Fruit fly (Drosophila melanogaster) whole organism, embryonic: ENCODE data around the gene CG18301.
A peak's percentile ranks its signal among the peaks of the same experiment; 100 is the strongest.

Experiments
- Aef1 ChIP-seq: fragments of 200-800 bp; sonication (Bioruptor generic); IDR thresholded peaks from 3 replicates; pipeline ENCODE4 v1.3.6; 2022; ENCODE audit warnings: missing biosample characterization, missing genetic modification characterization
- Asciz ChIP-seq: fragments of 200-800 bp; sonication (Bioruptor generic); optimal IDR thresholded peaks from 2 replicates; lab custom pipeline; 2017; ENCODE audit warnings: missing biosample characterization, mild to moderate bottlenecking, missing genetic modification characterization, missing genetic modification reagents
- CG10431 ChIP-seq: fragments of 200-800 bp; sonication (Bioruptor generic); optimal IDR thresholded peaks from 3 replicates; lab custom pipeline; 2018; ENCODE audit warnings: missing biosample characterization, mild to moderate bottlenecking, missing genetic modification characterization
- CG10543 ChIP-seq: fragments of 200-800 bp; sonication (Bioruptor generic); optimal IDR thresholded peaks from 3 replicates; lab custom pipeline; 2017; ENCODE audit warnings: missing biosample characterization, mild to moderate bottlenecking, missing genetic modification characterization, moderate library complexity
- CG12071 ChIP-seq: fragments of 200-800 bp; sonication (Bioruptor generic); optimal IDR thresholded peaks from 3 replicates; lab custom pipeline; 2018; ENCODE audit warnings: missing biosample characterization, mild to moderate bottlenecking, missing genetic modification characterization
- CG12236 ChIP-seq: fragments of 200-800 bp; sonication (Bioruptor generic); optimal IDR thresholded peaks from 2 replicates; lab custom pipeline; 2016; ENCODE audit warnings: missing biosample characterization, missing genetic modification characterization
- CG14860 ChIP-seq: fragments of 200-800 bp; sonication (Bioruptor generic); IDR thresholded peaks from 3 replicates; pipeline ENCODE4 v1.3.6; 2022; ENCODE audit warnings: missing biosample characterization, missing genetic modification characterization; ENCODE audit not compliant: partially characterized antibody
- CG1529 ChIP-seq: fragments of 200-800 bp; sonication (Bioruptor generic); optimal IDR thresholded peaks from 3 replicates; lab custom pipeline; 2018; ENCODE audit warnings: missing biosample characterization, missing genetic modification characterization
- CG16815 ChIP-seq: fragments of 200-800 bp; sonication (Bioruptor generic); optimal IDR thresholded peaks from 3 replicates; lab custom pipeline; 2017; ENCODE audit warnings: missing biosample characterization, mild to moderate bottlenecking, missing genetic modification characterization
- CG17385 ChIP-seq: fragments of 200-800 bp; sonication (Bioruptor generic); optimal IDR thresholded peaks from 3 replicates; lab custom pipeline; 2018; ENCODE audit warnings: missing biosample characterization, mild to moderate bottlenecking, missing genetic modification characterization
- CG2889 ChIP-seq: fragments of 200-800 bp; sonication (Bioruptor generic); IDR thresholded peaks from 3 replicates; pipeline ENCODE4 v1.3.6; 2022; ENCODE audit warnings: missing biosample characterization, missing genetic modification characterization
- CG3065 ChIP-seq: fragments of 200-800 bp; sonication (Bioruptor generic); optimal IDR thresholded peaks from 2 replicates; lab custom pipeline; 2016; ENCODE audit warnings: missing biosample characterization, missing genetic modification characterization
- CG31365 ChIP-seq: fragments of 200-800 bp; sonication (Bioruptor generic); optimal IDR thresholded peaks from 2 replicates; lab custom pipeline; 2018; ENCODE audit warnings: missing biosample characterization, mild to moderate bottlenecking, missing genetic modification characterization
- CG32767 ChIP-seq: fragments of 200-800 bp; sonication (Bioruptor generic); IDR thresholded peaks from 2 replicates; pipeline ENCODE4 v1.3.6; 2022; ENCODE audit warnings: missing biosample characterization, missing genetic modification characterization
- CG34224 ChIP-seq: fragments of 200-800 bp; sonication (Bioruptor generic); IDR thresholded peaks from 3 replicates; pipeline ENCODE4 v1.3.6; 2022; ENCODE audit warnings: missing biosample characterization, missing genetic modification characterization; ENCODE audit not compliant: partially characterized antibody
- CG4282 ChIP-seq: fragments of 200-800 bp; sonication (Bioruptor generic); optimal IDR thresholded peaks from 2 replicates; lab custom pipeline; 2016; ENCODE audit warnings: missing biosample characterization, missing genetic modification characterization
- CG7271 ChIP-seq: fragments of 200-800 bp; sonication (Bioruptor generic); optimal IDR thresholded peaks from 2 replicates; lab custom pipeline; 2018; ENCODE audit warnings: missing biosample characterization, mild to moderate bottlenecking, missing genetic modification characterization, moderate library complexity
- CG7839 ChIP-seq: fragments of 200-800 bp; sonication (Bioruptor generic); optimal IDR thresholded peaks from 3 replicates; lab custom pipeline; 2018; ENCODE audit warnings: missing biosample characterization, mild to moderate bottlenecking, missing genetic modification characterization, moderate library complexity
- CG8944 ChIP-seq: fragments of 200-800 bp; sonication (Bioruptor generic); optimal IDR thresholded peaks from 3 replicates; lab custom pipeline; 2016; ENCODE audit warnings: missing biosample characterization, missing genetic modification characterization
- CG9797 ChIP-seq: fragments of 200-800 bp; sonication (Bioruptor generic); optimal IDR thresholded peaks from 3 replicates; lab custom pipeline; 2018; ENCODE audit warnings: missing biosample characterization, mild to moderate bottlenecking, missing genetic modification characterization
- Dip3 ChIP-seq: fragments of 200-800 bp; sonication (Bioruptor generic); optimal IDR thresholded peaks from 3 replicates; lab custom pipeline; 2016; ENCODE audit warnings: missing biosample characterization, missing genetic modification characterization
- Ets65A ChIP-seq: fragments of 200-800 bp; sonication (Bioruptor generic); peaks from one replicate; lab custom pipeline; 2016; ENCODE audit warnings: missing biosample characterization, missing genetic modification characterization
- HmgZ ChIP-seq: fragments of 200-800 bp; sonication (Bioruptor generic); optimal IDR thresholded peaks from 2 replicates; lab custom pipeline; 2018; ENCODE audit warnings: missing biosample characterization, mild to moderate bottlenecking, missing genetic modification characterization
- Hmx ChIP-seq: fragments of 200-800 bp; sonication (Bioruptor generic); optimal IDR thresholded peaks from 2 replicates; lab custom pipeline; 2016; ENCODE audit warnings: missing biosample characterization, missing genetic modification characterization
- Lhr ChIP-seq: fragments of 200-800 bp; sonication (Bioruptor generic); optimal IDR thresholded peaks from 3 replicates; lab custom pipeline; 2017; ENCODE audit warnings: mild to moderate bottlenecking, missing biosample characterization, missing genetic modification reagents, missing genetic modification characterization
- Meics ChIP-seq: fragments of 200-800 bp; sonication (Bioruptor generic); optimal IDR thresholded peaks from 2 replicates; lab custom pipeline; 2017; ENCODE audit warnings: missing biosample characterization, mild to moderate bottlenecking, missing genetic modification characterization
- PHDP ChIP-seq: fragments of 200-800 bp; sonication (Bioruptor generic); optimal IDR thresholded peaks from 3 replicates; lab custom pipeline; 2018; ENCODE audit warnings: missing biosample characterization, mild to moderate bottlenecking, missing genetic modification characterization, moderate library complexity
- Ravus ChIP-seq: fragments of 200-800 bp; sonication (Bioruptor generic); IDR thresholded peaks from 2 replicates; pipeline ENCODE4 v1.3.6; 2022; ENCODE audit warnings: missing biosample characterization, missing genetic modification characterization
- Side ChIP-seq: fragments of 200-800 bp; sonication (Bioruptor generic); optimal IDR thresholded peaks from 2 replicates; lab custom pipeline; 2016; ENCODE audit warnings: missing biosample characterization, missing genetic modification characterization
- Sox102F ChIP-seq: fragments of 200-800 bp; sonication (Bioruptor generic); optimal IDR thresholded peaks from 2 replicates; lab custom pipeline; 2018; ENCODE audit warnings: missing biosample characterization, mild to moderate bottlenecking, missing genetic modification characterization, moderate library complexity
- amos ChIP-seq: fragments of 200-800 bp; sonication (Bioruptor generic); IDR thresholded peaks from 2 replicates; pipeline ENCODE4 v1.3.6; 2022; ENCODE audit warnings: missing biosample characterization, missing genetic modification characterization; ENCODE audit not compliant: partially characterized antibody
- ash1 ChIP-seq: fragments of 200-800 bp; sonication (Bioruptor generic); optimal IDR thresholded peaks from 2 replicates; lab custom pipeline; 2018; ENCODE audit warnings: missing biosample characterization, mild to moderate bottlenecking, missing genetic modification characterization
- br ChIP-seq: fragments of >200 bp; optimal IDR thresholded peaks from 2 replicates; lab custom pipeline; 2017
- bsh ChIP-seq, 2 experiments: fragments of 200-800 bp; sonication (Bioruptor generic); optimal IDR thresholded peaks; 2 replicates each; lab custom pipeline; 2017 to 2018; ENCODE audit warnings: mild to moderate bottlenecking in 2 of 2, missing biosample characterization in 2 of 2, missing genetic modification characterization in 2 of 2, moderate library complexity in 1 of 2
- ci ChIP-seq: fragments of 200-800 bp; sonication (Bioruptor generic); IDR thresholded peaks from 3 replicates; pipeline ENCODE4 v1.3.6; 2022; ENCODE audit warnings: missing biosample characterization, missing genetic modification characterization
- dpn ChIP-seq, 2 experiments: fragments of 200-800 bp; sonication (Bioruptor generic); optimal IDR thresholded peaks; 3 replicates each; lab custom pipeline; 2016; ENCODE audit warnings: missing biosample characterization in 2 of 2, missing genetic modification characterization in 2 of 2
- fu2 ChIP-seq: fragments of 200-800 bp; sonication (Bioruptor generic); optimal IDR thresholded peaks from 2 replicates; lab custom pipeline; 2016; ENCODE audit warnings: missing biosample characterization, missing genetic modification characterization
- gro ChIP-seq: fragments of 200-800 bp; sonication (Bioruptor generic); optimal IDR thresholded peaks from 2 replicates; lab custom pipeline; 2016; ENCODE audit warnings: missing biosample characterization, missing genetic modification characterization
- insv ChIP-seq, 2 experiments: fragments of 200-800 bp; sonication (Bioruptor generic); optimal IDR thresholded peaks; 3 replicates each; lab custom pipeline; 2016 to 2018; ENCODE audit warnings: missing biosample characterization in 2 of 2, missing genetic modification characterization in 2 of 2
- inv ChIP-seq: fragments of 200-800 bp; sonication (Bioruptor generic); IDR thresholded peaks from 2 replicates; pipeline ENCODE4 v1.3.6; 2022; ENCODE audit warnings: missing biosample characterization, missing genetic modification characterization; ENCODE audit not compliant: partially characterized antibody
- mld ChIP-seq: fragments of 200-800 bp; sonication (Bioruptor generic); IDR thresholded peaks from 3 replicates; pipeline ENCODE4 v1.3.6; 2022; ENCODE audit warnings: missing biosample characterization, missing genetic modification characterization; ENCODE audit not compliant: partially characterized antibody
- nerfin-2 ChIP-seq: fragments of 200-800 bp; sonication (Bioruptor generic); IDR thresholded peaks from 2 replicates; pipeline ENCODE4 v1.3.6; 2022; ENCODE audit warnings: missing biosample characterization, missing genetic modification characterization; ENCODE audit not compliant: partially characterized antibody
- oc ChIP-seq: fragments of 200-800 bp; sonication (Bioruptor generic); optimal IDR thresholded peaks from 2 replicates; lab custom pipeline; 2018; ENCODE audit warnings: missing biosample characterization, mild to moderate bottlenecking, missing genetic modification characterization, moderate library complexity
- pzg ChIP-seq: fragments of 200-800 bp; sonication (Bioruptor generic); optimal IDR thresholded peaks from 3 replicates; lab custom pipeline; 2018; ENCODE audit warnings: missing biosample characterization, mild to moderate bottlenecking, missing genetic modification characterization, moderate library complexity
- slou ChIP-seq: fragments of 200-800 bp; sonication (Bioruptor generic); optimal IDR thresholded peaks from 3 replicates; lab custom pipeline; 2016; ENCODE audit warnings: missing biosample characterization, missing genetic modification characterization
- stc ChIP-seq: fragments of 200-800 bp; sonication (Bioruptor generic); IDR thresholded peaks from 2 replicates; pipeline ENCODE4 v1.3.6; 2022; ENCODE audit warnings: missing biosample characterization, missing genetic modification characterization
- stwl ChIP-seq: fragments of 200-800 bp; sonication (Bioruptor generic); optimal IDR thresholded peaks from 3 replicates; lab custom pipeline; 2018; ENCODE audit warnings: missing biosample characterization, mild to moderate bottlenecking, missing genetic modification characterization, moderate library complexity
- tna ChIP-seq: fragments of 200-800 bp; sonication (Bioruptor generic); IDR thresholded peaks from 2 replicates; pipeline ENCODE4 v1.3.6; 2022; ENCODE audit warnings: missing biosample characterization, missing genetic modification characterization; ENCODE audit not compliant: partially characterized antibody
- toy ChIP-seq: fragments of 200-800 bp; sonication (Bioruptor generic); IDR thresholded peaks from 2 replicates; pipeline ENCODE4 v1.3.6; 2022; ENCODE audit warnings: missing biosample characterization, missing genetic modification characterization
- tx ChIP-seq: fragments of 200-800 bp; sonication (Bioruptor generic); optimal IDR thresholded peaks from 2 replicates; lab custom pipeline; 2016; ENCODE audit warnings: missing biosample characterization, missing genetic modification characterization
- vfl ChIP-seq: fragments of 200-800 bp; sonication (Bioruptor generic); optimal IDR thresholded peaks from 2 replicates; lab custom pipeline; 2016; ENCODE audit warnings: missing biosample characterization, missing genetic modification characterization

CG18301 gene

dm6 chr2L:10519225-10519624, 12.4 kb upstream of the CG18301 start (continued):
- TF ChIP-seq Hmx = no peak
- no peak for TF ChIP-seq Lhr (GFP tag; lab: Kevin White, UChicago)
- peak; percentile 4; the same call in 1 of the 2 replicates for TF ChIP-seq Ravus
- TF ChIP-seq CG14860 = no peak
- peak; percentile 19 for TF ChIP-seq Side (GFP tag; lab: Kevin White, UChicago)
- TF ChIP-seq fu2 (GFP tag; lab: Kevin White, UChicago) = no peak
- TF ChIP-seq tna (GFP tag; lab: Robert Waterston, UW) = no peak
- TF ChIP-seq oc = no peak
- TF ChIP-seq stwl (tag; lab: Kevin White, UChicago) = no peak
- TF ChIP-seq CG8944 (GFP tag; lab: Kevin White, UChicago) = no peak
- TF ChIP-seq bsh (GFP tag; optimal IDR thresholded peaks at IDR 0.05; lab: Kevin White, UChicago) = peak in 1 of 2 experiments; percentile 52
- TF ChIP-seq tx = no peak
- TF ChIP-seq insv (GFP tag; optimal IDR thresholded peaks at IDR 0.05; lab: Kevin White, UChicago) = no peak
- peak; percentile 47 for TF ChIP-seq CG12071 (GFP tag; lab: Kevin White, UChicago)
- TF ChIP-seq br (lab: Kevin White, UChicago) = no peak
- peak; percentile 63 for TF ChIP-seq Sox102F (GFP tag; lab: Kevin White, UChicago)
- peak; percentile 37 for TF ChIP-seq Asciz (GFP tag; lab: Kevin White, UChicago)
- peak; percentile 70 for TF ChIP-seq stc
- no peak for TF ChIP-seq inv (GFP tag; lab: Robert Waterston, UW)
- peak; percentile 79 for TF ChIP-seq ci (GFP tag; lab: Robert Waterston, UW)
- peak; percentile 25 for TF ChIP-seq CG31365 (tag; lab: Kevin White, UChicago)
- no peak for TF ChIP-seq Dip3 (GFP tag; lab: Kevin White, UChicago)
- no peak for TF ChIP-seq nerfin-2 (GFP tag; lab: Robert Waterston, UW)
- no peak for TF ChIP-seq CG3065 (GFP tag; lab: Kevin White, UChicago)
- no peak for TF ChIP-seq ash1 (GFP tag; lab: Kevin White, UChicago)
- TF ChIP-seq CG4282 (GFP tag; lab: Kevin White, UChicago) = no peak
- TF ChIP-seq CG16815 (GFP tag; lab: Kevin White, UChicago) = no peak
- TF ChIP-seq vfl (GFP tag; lab: Kevin White, UChicago) = no peak
- peak; percentile 68 for TF ChIP-seq CG7839
- peak; percentile 57 for TF ChIP-seq PHDP (tag; lab: Kevin White, UChicago)
- no peak for TF ChIP-seq toy
- no peak for TF ChIP-seq pzg (GFP tag; lab: Kevin White, UChicago)
- no peak for TF ChIP-seq amos (GFP tag; lab: Robert Waterston, UW)
- no peak for TF ChIP-seq CG1529 (GFP tag; lab: Kevin White, UChicago)
- TF ChIP-seq CG32767 (GFP tag; lab: Robert Waterston, UW) = no peak
- peak; percentile 68 for TF ChIP-seq Ets65A (GFP tag; lab: Kevin White, UChicago)
- no peak for TF ChIP-seq CG9797
- TF ChIP-seq CG10543 = no peak
- TF ChIP-seq CG7271 (tag; lab: Kevin White, UChicago) = no peak
- peak; percentile 69 for TF ChIP-seq Meics (GFP tag; lab: Kevin White, UChicago)
- TF ChIP-seq CG17385 = peak; percentile 48
- peak; percentile 37 for TF ChIP-seq HmgZ (tag; lab: Kevin White, UChicago)
- no peak for TF ChIP-seq mld
- TF ChIP-seq CG2889 (GFP tag; lab: Robert Waterston, UW) = peak; percentile 43; the same call in 1 of the 3 replicates
- TF ChIP-seq gro (GFP tag; lab: Kevin White, UChicago) = peak; percentile 59
- no peak for TF ChIP-seq CG34224
- no peak for TF ChIP-seq CG10431 (GFP tag; lab: Kevin White, UChicago)
- peak; percentile 28; the same call in 1 of the 3 replicates for TF ChIP-seq Aef1 (GFP tag; lab: Robert Waterston, UW)
- peak; percentile 35 to 58 for TF ChIP-seq dpn (GFP tag; optimal IDR thresholded peaks at IDR 0.05; lab: Kevin White, UChicago)
- no peak for TF ChIP-seq CG12236 (GFP tag; lab: Kevin White, UChicago)
- no peak for TF ChIP-seq slou (GFP tag; lab: Kevin White, UChicago)
